Worm (Caenorhabditis elegans): ENCODE measurements around the gene C44B7.11.

ce11 chrII:6858835-6859234 is 38.5 kb downstream of the C44B7.11 start:
- TF ChIP-seq repo-1 (tag; optimal IDR thresholded peaks at IDR 0.05) (no peak), lin-54 (GFP tag; optimal IDR thresholded peaks at IDR 0.05) (no peak), efl-1 (GFP tag; optimal IDR thresholded peaks at IDR 0.05) (no peak), B0261.1 (tag; optimal IDR thresholded peaks at IDR 0.05) (no peak), unc-130 (GFP tag; optimal IDR thresholded peaks at IDR 0.05) (no peak), B0035.1 (tag; optimal IDR thresholded peaks at IDR 0.05) (no peak), madf-3 (GFP tag; IDR thresholded peaks at IDR 0.05) (no peak), die-1 (tag; optimal IDR thresholded peaks at IDR 0.05) (no peak), snpc-4 (GFP tag; optimal IDR thresholded peaks at IDR 0.05) (no peak), snpc-4 (tag; optimal IDR thresholded peaks at IDR 0.05) (peak in 1 of 4 experiments; percentile 1), unc-62 (GFP tag; optimal IDR thresholded peaks at IDR 0.05) (no peak), hlh-12 (tag; optimal IDR thresholded peaks at IDR 0.05) (no peak)
